Fruit fly (Drosophila melanogaster): ENCODE results near the gene CG6216.
A peak's percentile ranks its signal among the peaks of the same experiment; 100 is the strongest.

CG6216 gene

DNA sequence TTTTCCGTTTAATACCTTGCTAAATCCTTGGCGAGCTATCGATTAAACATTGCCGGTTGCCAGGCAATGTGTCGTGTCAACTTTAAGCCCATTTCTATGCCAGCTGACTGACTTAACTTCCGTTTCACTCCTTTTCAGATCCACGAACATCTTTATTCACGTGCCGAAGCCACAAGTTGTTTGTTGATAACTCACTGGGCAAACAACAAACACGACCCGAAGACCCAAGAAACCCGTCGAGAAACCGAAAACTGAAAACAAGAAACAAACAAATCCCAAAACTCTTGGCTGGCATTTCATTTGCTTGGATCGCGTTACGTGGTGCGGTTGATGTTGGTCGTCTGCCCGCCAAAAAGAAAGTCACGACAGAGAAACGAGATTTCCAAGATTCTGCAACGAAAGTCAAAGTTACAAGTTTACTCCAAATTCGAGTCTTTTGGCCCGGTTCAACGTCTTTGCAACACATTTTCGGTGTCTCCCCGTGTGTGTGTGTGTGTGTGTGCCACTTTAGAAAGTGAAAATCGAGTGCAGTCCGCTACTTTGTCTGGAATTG is at the start of gene CG6216:
TSS of gene CG6216 (minus strand) at position 51 of the 553 bp plus-strand sequence.
- TF ChIP-seq CG17801 (GFP tag; optimal IDR thresholded peaks at IDR 0.05; ENCODE audit: partially characterized antibody) = no peak

DNA sequence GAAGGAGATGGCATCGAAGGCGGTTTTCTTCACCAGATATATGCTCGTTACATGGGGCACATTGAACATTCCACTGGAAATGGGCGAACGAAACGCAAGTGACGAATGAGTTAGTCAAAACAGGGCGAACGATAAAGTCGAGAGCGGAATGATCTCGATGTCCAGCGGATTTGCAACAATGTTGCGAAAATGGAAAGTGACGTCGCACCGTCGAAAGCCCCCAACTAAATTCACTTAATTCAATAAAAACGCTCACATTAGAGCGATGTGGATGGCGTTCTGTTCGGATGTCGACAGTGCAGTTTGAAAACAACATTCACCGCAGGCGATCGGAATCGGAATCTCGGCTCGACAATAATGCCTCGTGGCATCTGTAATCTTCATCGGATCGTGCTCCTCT is 48.7 kb upstream of the CG6216 start, which contains the start of gene CG7607:
TSS of gene CG7607 (plus strand) at position 301 of the 400 bp plus-strand sequence.
- TF ChIP-seq CG17801 (GFP tag; optimal IDR thresholded peaks at IDR 0.05; ENCODE audit: partially characterized antibody) = no peak

DNA sequence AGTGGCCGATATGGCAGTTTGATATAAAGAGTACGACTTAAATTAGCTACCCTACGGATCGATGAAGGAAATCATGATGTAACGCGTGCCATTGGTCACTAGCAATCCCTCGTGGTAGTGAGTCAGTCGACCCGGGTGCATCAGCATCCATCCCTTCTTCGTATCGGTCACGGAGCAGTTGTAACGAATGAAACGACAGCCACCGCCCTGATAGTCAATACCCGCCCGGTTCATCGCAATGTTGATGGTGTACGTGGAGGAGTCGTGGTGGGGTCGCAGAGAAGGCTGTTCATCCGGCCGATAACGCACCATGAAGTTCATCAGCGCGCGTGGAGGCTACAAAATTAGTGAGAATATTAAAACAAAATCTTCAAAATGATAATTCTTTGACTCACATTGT is 47.8 kb upstream of the CG6216 start:
- no peak for TF ChIP-seq CG17801 (GFP tag; optimal IDR thresholded peaks at IDR 0.05; ENCODE audit: partially characterized antibody)

DNA sequence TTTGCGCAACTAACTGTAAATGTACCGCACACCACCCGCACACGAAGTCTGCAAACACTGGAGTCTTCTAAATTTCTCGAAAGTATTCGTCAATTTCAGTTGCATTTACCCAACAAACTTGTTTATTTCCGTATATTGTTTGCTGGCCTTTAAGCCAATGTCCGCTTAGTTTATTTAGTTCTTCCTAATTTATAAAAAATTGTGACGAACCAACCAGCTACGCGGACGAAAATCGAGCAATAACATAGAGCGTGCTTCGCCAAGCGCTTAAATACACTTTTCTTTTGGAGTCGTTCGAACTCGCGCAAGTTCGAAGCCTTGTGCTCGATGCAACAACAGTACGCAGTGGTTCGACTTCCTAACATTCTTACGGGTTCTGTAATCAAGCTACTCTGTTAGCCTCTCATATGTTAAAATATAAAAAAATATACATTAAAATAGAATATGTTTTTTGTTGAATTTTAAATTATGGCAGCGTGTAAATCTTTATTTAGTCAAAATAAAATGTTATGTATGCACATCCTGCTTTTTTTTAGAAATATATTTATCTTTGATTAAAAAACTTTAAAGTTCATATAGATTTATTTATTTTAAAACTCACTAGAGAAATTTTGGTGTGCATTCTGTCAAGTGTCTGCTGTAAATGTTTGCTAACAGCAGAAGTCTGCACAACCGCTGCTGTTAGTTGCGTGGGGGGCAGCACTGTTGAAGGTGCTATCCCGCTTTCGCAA is 46.9 kb upstream of the CG6216 start, which contains the start of gene GlcAT-P:
TSS of gene GlcAT-P (minus strand) at position 246 of the 731 bp plus-strand sequence.
- peak; percentile 79 for TF ChIP-seq CG17801 (GFP tag; optimal IDR thresholded peaks at IDR 0.05; ENCODE audit: partially characterized antibody)

DNA sequence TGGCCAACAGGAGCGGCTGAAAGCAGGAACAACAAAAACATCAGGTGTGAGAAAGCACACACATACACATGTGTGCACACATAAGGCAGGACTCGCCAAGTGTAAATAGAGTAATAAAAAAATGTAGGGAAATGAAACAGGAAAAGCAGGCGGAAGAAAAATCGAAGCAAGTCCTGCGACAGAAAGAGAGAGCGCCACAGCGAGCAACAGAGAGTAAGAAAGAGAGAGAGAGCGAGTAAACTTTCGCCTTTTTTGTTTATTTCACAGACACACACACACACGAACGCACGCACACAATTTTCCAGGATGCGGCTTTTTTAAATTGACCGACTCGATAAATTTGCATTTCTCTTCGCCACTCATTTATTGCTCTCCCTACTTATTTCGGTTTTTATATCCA is 46.3 kb upstream of the CG6216 start:
- TF ChIP-seq CG17801 (GFP tag; optimal IDR thresholded peaks at IDR 0.05; ENCODE audit: partially characterized antibody) = no peak

DNA sequence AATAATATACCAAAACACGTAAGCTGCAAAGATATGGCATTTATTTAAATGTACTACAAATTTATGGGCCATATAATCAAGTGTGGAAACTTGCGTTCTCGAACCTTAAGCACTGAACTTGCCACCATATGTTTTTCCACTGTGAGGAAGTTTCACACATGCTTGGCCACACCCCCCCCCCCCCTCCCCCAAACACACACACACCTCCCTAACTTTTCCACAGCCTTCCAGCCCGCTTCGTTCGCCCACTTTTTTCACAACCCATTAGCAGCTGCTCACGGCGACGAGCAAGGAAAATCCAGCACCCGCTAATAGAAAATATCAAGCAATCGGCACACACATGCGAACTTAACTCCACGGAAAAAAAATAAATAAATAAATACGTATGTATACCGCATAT is 44.7 kb upstream of the CG6216 start:
- no peak for TF ChIP-seq CG17801 (GFP tag; optimal IDR thresholded peaks at IDR 0.05; ENCODE audit: partially characterized antibody)

DNA sequence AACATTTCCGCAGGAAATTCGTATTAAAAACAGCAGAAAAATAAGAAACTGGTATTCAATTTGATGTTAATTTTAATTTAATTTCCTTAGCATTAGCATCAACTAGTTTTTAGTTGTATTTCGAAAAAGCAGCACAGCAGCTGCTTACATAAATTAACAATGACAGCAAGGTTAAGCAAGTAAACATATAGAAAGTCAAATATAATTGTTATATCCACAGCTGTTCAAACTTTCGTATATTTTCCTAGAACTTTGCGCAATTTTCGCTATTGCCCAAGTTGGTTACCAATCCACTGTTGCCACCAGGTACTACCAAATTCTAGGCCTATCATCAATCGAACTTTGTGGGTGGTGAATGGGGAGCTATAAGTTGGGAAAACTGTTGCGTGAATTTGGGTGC is 39.4 kb upstream of the CG6216 start:
- no peak for TF ChIP-seq CG17801 (GFP tag; optimal IDR thresholded peaks at IDR 0.05; ENCODE audit: partially characterized antibody)

DNA sequence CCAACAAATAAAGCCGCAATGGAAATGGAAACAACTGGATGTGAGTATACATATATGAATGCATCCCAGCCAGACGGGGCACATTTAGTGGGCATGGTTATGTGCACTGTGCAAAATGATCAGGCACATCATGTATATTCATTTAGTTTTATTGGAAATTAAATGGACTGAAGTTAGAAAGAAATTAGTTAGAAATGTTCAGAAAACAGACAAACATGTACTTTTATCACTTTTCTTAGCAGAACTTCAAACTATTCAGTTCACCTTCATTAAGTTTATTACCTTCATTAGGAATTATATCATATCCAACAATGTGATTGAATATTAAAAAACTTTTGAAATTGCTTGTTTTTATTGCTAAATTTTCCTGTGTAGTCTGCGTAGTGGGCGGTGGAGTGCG is 36.2 kb upstream of the CG6216 start:
- no peak for TF ChIP-seq CG17801 (GFP tag; optimal IDR thresholded peaks at IDR 0.05; ENCODE audit: partially characterized antibody)

DNA sequence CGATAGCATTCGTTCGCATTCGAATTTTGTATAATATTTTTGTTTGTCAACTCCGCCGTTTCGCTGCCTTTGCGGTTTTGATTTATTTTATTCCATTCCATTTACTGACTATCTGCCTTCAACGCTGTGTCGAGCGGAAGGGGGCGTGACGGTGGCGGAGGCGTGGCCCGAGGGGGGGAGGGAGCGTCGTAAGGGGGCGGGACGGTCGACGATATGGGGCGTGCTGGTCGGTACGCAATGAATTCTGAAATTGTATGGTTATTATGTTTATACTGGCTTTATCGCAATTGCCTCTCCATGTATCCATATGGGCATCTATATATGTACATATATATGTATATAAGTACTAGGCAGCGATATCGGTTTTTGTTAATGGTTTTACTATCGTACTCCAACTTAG is 33.4 kb upstream of the CG6216 start:
- no peak for TF ChIP-seq CG17801 (GFP tag; optimal IDR thresholded peaks at IDR 0.05; ENCODE audit: partially characterized antibody)

DNA sequence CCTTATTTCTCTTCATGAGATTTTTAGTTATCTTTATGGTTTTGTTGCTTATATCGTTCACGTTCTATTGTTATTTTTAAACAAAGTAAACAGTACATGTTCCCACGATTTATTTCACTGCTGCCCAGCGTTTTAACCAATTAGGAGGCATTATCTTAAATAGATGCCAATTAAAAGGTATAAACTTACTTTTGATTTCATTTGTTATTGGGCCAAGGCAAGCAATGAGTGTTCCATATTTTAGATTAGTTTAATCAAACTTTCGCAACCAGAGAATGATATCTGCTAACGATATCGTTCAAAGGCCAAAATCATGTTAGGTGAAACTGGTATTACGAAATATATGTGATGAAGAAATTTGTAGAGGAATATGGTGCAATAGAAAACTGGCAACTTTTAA is 32.4 kb upstream of the CG6216 start:
- TF ChIP-seq CG17801 (GFP tag; optimal IDR thresholded peaks at IDR 0.05; ENCODE audit: partially characterized antibody) = no peak

DNA sequence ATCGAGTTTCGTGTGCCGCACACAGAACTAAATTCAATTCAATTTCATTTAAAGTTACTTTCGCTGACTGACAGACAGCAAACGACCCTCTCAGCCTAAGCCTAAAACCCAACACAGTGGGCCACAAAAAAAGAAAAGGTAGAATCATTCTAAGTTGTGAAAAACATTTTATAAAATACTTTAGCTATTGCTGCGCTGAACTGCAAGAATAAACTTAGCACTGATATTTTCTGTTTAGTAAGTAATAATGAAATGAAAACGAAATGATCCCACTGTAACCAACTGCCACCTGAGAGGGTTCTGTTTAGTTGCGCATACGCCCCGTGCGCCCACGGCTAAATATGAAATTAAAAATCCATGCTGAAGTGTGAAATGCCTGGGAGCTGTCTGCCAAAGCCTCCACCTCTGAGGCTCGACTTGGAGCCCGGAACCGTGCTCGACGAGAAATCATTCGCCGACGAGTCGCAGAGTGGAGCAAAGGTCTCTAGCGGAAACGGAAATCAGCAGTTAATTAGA is 22.5 kb upstream of the CG6216 start, which contains the start of gene CG14142:
TSS of gene CG14142 (plus strand) at position 466 of the 516 bp plus-strand sequence.
- no peak for TF ChIP-seq CG17801 (GFP tag; optimal IDR thresholded peaks at IDR 0.05; ENCODE audit: partially characterized antibody)

DNA sequence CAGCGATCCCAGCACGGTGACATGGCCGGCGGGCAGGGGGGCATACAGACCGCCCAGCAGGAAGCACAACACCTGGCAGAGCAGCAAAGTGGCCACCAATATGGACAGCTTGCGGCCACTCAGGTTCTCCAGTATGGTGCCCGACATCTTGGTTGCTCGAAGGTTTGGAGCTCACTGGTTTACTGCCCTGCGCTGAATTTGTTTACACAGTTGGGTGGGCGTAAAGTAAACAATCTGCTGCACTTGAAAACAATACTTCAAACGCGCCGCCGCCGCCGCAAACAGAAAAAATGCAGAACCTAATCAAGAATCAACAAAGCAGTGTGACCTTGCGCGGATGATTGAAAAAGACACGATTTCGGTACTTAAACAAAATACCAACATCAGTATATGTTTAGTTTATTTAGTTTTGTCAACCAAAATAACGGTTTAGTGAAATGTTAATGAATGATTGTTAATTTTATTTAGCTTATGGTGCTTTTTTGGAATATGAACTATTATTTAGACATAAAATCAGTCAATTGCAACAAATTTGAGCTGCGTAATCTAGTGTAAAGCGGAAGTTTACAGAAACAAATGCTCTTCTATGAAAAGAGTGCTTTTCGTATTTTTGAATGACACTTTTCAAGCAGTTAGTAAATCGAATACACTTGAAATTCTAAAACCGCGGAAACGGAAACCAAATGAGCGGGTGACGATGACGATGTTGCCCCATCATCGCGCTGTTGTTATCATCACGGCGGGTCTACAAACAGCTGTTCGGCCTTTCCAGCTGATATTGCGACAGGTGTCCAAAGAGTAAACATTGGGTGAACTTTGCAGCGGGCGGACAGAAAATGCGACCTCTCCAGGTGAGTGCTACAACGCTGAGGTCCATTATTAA is 19.0 kb upstream of the CG6216 start, which contains the start of the genes wls and Adck5:
TSS of gene wls (minus strand) at position 327 of the 883 bp plus-strand sequence.
TSS of gene Adck5 (plus strand) at position 519 of the 883 bp plus-strand sequence.
- peak; percentile 75 for TF ChIP-seq CG17801 (GFP tag; optimal IDR thresholded peaks at IDR 0.05; ENCODE audit: partially characterized antibody)

DNA sequence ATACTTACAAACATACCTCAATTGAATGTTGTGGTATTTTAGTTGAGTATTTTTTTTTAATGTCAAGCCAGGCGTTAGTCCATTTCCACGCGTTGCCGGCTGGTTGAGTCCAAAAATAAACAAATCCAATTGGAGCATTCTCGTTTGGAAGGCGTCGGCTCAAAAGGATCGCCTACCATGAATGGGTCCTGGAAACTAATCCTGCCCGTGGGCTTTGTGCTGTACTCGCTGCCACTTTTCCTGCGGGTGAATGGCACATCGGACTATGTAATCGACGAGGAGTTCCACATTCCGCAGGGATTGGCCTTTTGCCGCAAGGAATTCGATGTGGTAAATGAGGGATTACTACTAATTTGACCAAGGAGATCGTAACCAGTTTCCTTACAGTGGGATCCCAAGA is 14.3 kb upstream of the CG6216 start, which contains the start of gene Alg10:
TSS of gene Alg10 (plus strand) at position 73 of the 400 bp plus-strand sequence.
- no peak for TF ChIP-seq CG17801 (GFP tag; optimal IDR thresholded peaks at IDR 0.05; ENCODE audit: partially characterized antibody)

DNA sequence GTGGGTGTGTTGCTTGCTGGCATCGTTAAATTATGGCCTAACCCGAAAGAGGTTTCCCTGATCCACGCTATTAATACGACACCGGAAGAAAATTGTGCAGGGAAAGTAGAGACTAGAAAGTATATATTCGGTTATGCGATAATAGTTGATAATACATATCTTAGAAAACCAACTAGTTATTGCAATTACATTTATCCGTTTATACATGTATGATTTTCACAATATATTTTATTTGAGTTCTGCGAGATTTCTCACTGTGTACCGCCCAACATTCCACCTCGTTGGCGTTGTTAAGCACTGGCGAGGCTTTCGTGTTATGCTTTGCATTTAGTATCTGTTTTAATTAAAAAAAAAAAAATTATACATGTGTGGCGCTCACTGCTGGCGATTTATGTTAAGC is 4.8 kb upstream of the CG6216 start:
- TF ChIP-seq CG17801 (GFP tag; optimal IDR thresholded peaks at IDR 0.05; ENCODE audit: partially characterized antibody) = no peak
